Worm (Caenorhabditis elegans): ENCODE results near the gene C24A3.2.

The C24A3.2 gene

DNA sequence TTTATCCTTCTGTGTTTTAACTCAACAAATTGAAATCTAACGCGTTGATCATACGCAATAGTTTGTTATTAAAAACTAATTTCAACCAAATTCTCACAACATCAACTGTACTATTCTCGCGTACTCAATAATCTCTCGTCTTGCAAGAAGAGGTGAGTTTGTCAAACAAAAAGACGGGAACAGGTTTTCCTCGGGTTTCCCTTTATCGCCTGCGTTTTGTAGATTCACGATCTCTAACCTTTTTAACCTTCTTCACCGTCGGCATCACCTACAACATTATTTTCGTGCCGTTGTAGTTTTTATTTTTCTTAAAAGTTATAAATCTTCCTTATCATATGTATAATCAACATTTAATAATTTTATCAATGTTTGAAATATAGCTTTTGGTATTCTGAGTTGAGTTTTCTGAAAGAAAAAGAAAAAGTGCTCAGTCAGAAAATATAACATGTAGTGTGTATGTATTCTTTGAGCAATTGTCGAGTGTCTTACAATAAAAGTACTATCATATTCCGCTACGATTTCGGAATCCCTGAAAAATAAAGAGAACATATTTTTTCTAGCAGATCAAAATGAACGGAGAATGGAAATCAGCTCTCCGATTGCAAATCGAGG lies 31.7 kb downstream of the C24A3.2 start, which contains the start of gene snf-12:
Gene snf-12 (plus strand): TSS at position 562 of the 612 bp plus-strand sequence.
- TF ChIP-seq ceh-31 (tag; optimal IDR thresholded peaks at IDR 0.05) (no peak), ceh-24 (tag; optimal IDR thresholded peaks at IDR 0.05) (no peak), ceh-18 (tag; optimal IDR thresholded peaks at IDR 0.05) (no peak), tbx-2 (tag; optimal IDR thresholded peaks at IDR 0.05) (no peak), T23F11.4 (GFP tag; optimal IDR thresholded peaks at IDR 0.05) (no peak), eyg-1 (tag; optimal IDR thresholded peaks at IDR 0.05) (no peak), ttx-3 (tag; optimal IDR thresholded peaks at IDR 0.05) (no peak), tbx-7 (tag; optimal IDR thresholded peaks at IDR 0.05) (no peak), hlh-15 (tag; optimal IDR thresholded peaks at IDR 0.05) (no peak)

DNA sequence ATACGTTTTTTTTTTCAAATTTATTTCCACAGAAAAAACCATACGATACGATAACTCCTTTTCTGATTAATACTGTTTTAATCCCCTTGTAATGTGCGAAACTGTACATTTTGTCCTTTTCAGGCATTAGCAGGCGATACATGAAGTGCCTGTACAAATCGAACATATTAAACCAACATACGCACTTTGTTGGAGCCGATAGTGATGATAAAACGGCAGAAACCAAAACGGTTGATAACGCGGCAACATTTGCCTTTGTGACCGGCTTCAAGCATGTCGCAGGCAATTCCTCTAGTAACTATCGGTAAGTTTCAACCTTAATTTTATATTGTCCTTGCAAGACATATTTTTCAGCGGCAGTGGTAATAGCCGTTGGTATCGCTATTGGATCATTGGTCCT lies 37.0 kb downstream of the C24A3.2 start, which contains the start of gene nep-22:
Gene nep-22 (plus strand): TSS at position 245 of the 400 bp plus-strand sequence.
- no peak for TF ChIP-seq fax-1 (tag; optimal IDR thresholded peaks at IDR 0.05)
- peak; percentile 18 for TF ChIP-seq elt-2 (tag; optimal IDR thresholded peaks at IDR 0.05)

DNA sequence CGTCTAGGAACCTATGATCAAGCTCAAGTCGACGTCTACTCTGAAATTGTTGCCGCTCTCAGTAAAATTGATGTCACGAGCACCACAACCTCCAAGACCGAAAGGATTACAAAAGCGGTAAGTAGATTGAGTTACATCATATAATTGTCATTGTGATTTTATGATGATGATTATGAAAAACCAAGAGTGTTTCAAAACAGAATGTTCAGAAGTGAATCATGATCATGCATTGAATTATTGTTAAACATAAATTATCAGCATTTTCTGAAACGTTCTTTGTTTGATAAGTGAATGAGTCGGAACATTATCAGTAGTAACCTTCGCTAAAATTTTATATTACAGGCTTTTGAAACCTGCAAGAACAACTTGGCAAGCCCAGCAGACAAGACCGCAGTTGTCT lies 37.8 kb downstream of the C24A3.2 start:
- TF ChIP-seq ceh-14 (tag; optimal IDR thresholded peaks at IDR 0.05) (no peak), rnt-1 (tag; optimal IDR thresholded peaks at IDR 0.05) (no peak), ceh-19 (GFP tag; optimal IDR thresholded peaks at IDR 0.05) (no peak), sox-2 (GFP tag; IDR thresholded peaks at IDR 0.05) (no peak), ceh-2 (tag; optimal IDR thresholded peaks at IDR 0.05) (no peak)

DNA sequence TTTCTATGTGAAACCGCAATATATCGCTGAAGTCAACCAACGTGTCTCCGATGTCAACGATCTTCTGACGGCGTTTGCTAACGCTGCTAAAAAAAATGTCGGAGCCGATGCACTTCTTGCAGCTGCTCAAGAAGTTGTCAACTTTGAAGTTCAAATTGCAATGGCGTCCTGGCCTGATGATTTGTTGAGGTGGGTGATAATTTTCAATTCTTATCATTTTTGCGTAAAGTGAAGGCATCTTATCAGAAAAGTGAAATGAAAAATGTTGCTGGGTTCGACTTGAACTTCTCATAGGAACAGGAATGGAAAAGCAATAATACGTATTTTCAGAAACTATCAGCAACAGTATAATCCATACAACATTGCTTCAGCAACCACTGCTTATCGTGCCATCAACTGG lies 38.9 kb downstream of the C24A3.2 start:
- no peak for TF ChIP-seq fax-1 (tag; optimal IDR thresholded peaks at IDR 0.05)
- no peak for TF ChIP-seq unc-86 (tag; optimal IDR thresholded peaks at IDR 0.05)
- no peak for TF ChIP-seq ahr-1 (tag; optimal IDR thresholded peaks at IDR 0.05)
- no peak for TF ChIP-seq ceh-19 (GFP tag; optimal IDR thresholded peaks at IDR 0.05)
- TF ChIP-seq fkh-10 (GFP tag; optimal IDR thresholded peaks at IDR 0.05), result no peak
- TF ChIP-seq nhr-232 (tag; optimal IDR thresholded peaks at IDR 0.05), result no peak
- TF ChIP-seq ceh-9 (tag; optimal IDR thresholded peaks at IDR 0.05), result no peak
- no peak for TF ChIP-seq zip-5 (tag; optimal IDR thresholded peaks at IDR 0.05)
- TF ChIP-seq ref-2 (tag; optimal IDR thresholded peaks at IDR 0.05), result no peak
- TF ChIP-seq che-1 (tag; optimal IDR thresholded peaks at IDR 0.05), result no peak

DNA sequence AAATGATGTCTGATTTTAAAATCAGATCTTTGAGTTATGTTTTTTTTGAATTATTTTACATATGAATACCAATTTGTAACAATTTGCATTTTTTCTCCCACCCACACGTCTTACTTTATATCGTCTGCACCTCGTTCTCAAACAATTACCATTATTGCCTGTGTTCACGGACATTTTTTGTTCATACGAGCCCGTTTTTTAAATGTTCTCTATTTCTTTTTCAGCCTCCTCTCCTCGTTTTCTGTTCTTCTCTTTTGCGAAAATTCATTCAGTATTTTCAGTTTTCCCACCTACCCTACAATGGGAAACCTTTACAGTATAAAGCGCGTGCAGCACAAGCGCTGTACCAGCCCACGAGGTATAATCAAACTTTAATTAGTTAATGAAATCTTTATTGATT lies 48.6 kb downstream of the C24A3.2 start, which contains the start of gene prdm-14:
Gene prdm-14 (plus strand): TSS at position 301 of the 400 bp plus-strand sequence.
- TF ChIP-seq pha-4 (tag; optimal IDR thresholded peaks at IDR 0.05), result no peak
- TF ChIP-seq fkh-10 (GFP tag; optimal IDR thresholded peaks at IDR 0.05), result no peak
- TF ChIP-seq ceh-45 (GFP tag; IDR thresholded peaks at IDR 0.05), result no peak
- TF ChIP-seq fkh-6 (tag; optimal IDR thresholded peaks at IDR 0.05), result no peak
- TF ChIP-seq Y22D7AL.16 (tag; optimal IDR thresholded peaks at IDR 0.05), result no peak
- no peak for TF ChIP-seq ceh-19 (GFP tag; optimal IDR thresholded peaks at IDR 0.05)
- TF ChIP-seq ceh-34 (tag; optimal IDR thresholded peaks at IDR 0.05), result no peak

Data from whole organism, late embryonic.